Fruit fly (Drosophila melanogaster) whole organism, embryonic: ENCODE measurements around the gene Ak3.

ENCODE experiments used
- Atf3 ChIP-seq: fragments of 200-800 bp; sonication (Bioruptor generic); optimal IDR thresholded peaks from 3 replicates; lab custom pipeline; 2016; ENCODE audit warnings: missing biosample characterization, missing genetic modification characterization
- B-H2 ChIP-seq: fragments of 200-800 bp; sonication (Bioruptor generic); optimal IDR thresholded peaks from 2 replicates; lab custom pipeline; 2018; ENCODE audit warnings: missing biosample characterization, mild to moderate bottlenecking, missing genetic modification characterization
- CG10543 ChIP-seq: fragments of 200-800 bp; sonication (Bioruptor generic); optimal IDR thresholded peaks from 3 replicates; lab custom pipeline; 2017; ENCODE audit warnings: missing biosample characterization, mild to moderate bottlenecking, missing genetic modification characterization, moderate library complexity
- CG12219 ChIP-seq: fragments of 200-800 bp; sonication (Bioruptor generic); optimal IDR thresholded peaks from 3 replicates; lab custom pipeline; 2018; ENCODE audit warnings: missing biosample characterization, mild to moderate bottlenecking, missing genetic modification characterization
- CG13123 ChIP-seq: fragments of 200-800 bp; sonication (Bioruptor generic); optimal IDR thresholded peaks from 2 replicates; lab custom pipeline; 2016; ENCODE audit warnings: missing biosample characterization, missing genetic modification characterization
- CG17186 ChIP-seq: fragments of 200-800 bp; sonication (Bioruptor generic); optimal IDR thresholded peaks from 3 replicates; lab custom pipeline; 2017; ENCODE audit warnings: missing biosample characterization, missing genetic modification reagents, missing genetic modification characterization
- CG2116 ChIP-seq: fragments of 200-800 bp; sonication (Bioruptor generic); optimal IDR thresholded peaks from 3 replicates; lab custom pipeline; 2018; ENCODE audit warnings: missing biosample characterization, mild to moderate bottlenecking, missing genetic modification characterization
- CG2129 ChIP-seq: fragments of 200-800 bp; sonication (Bioruptor generic); IDR thresholded peaks from 2 replicates; pipeline ENCODE4 v1.3.6; 2022; ENCODE audit warnings: missing biosample characterization, missing genetic modification characterization; ENCODE audit not compliant: partially characterized antibody
- CG2199 ChIP-seq: fragments of 200-800 bp; sonication (Bioruptor generic); IDR thresholded peaks from 3 replicates; pipeline ENCODE4 v1.3.6; 2022; ENCODE audit warnings: missing biosample characterization, missing genetic modification characterization
- CG2678 ChIP-seq: fragments of 200-800 bp; sonication (Bioruptor generic); optimal IDR thresholded peaks from 3 replicates; lab custom pipeline; 2019; ENCODE audit warnings: missing biosample characterization, mild to moderate bottlenecking, missing genetic modification characterization, moderate library complexity
- CG2712 ChIP-seq: fragments of 200-800 bp; optimal IDR thresholded peaks from 3 replicates; lab custom pipeline; 2019; ENCODE audit warnings: missing biosample characterization, mild to moderate bottlenecking, missing genetic modification characterization, moderate library complexity
- CG3163 ChIP-seq: fragments of 200-800 bp; sonication (Bioruptor generic); optimal IDR thresholded peaks from 3 replicates; lab custom pipeline; 2016; ENCODE audit warnings: missing biosample characterization, missing genetic modification characterization
- CG6175 ChIP-seq: fragments of 200-800 bp; sonication (Bioruptor generic); IDR thresholded peaks from 3 replicates; pipeline ENCODE4 v1.3.6; 2022; ENCODE audit warnings: missing biosample characterization, missing genetic modification characterization
- CG9876 ChIP-seq: fragments of 200-800 bp; sonication (Bioruptor generic); optimal IDR thresholded peaks from 2 replicates; lab custom pipeline; 2016; ENCODE audit warnings: missing biosample characterization, missing genetic modification characterization
- Dad ChIP-seq: fragments of 200-800 bp; sonication (Bioruptor generic); optimal IDR thresholded peaks from 3 replicates; lab custom pipeline; 2016; ENCODE audit warnings: missing biosample characterization, missing genetic modification characterization
- Dek ChIP-seq: fragments of 200-800 bp; sonication (Bioruptor generic); optimal IDR thresholded peaks from 3 replicates; lab custom pipeline; 2019; ENCODE audit warnings: missing biosample characterization, mild to moderate bottlenecking, missing genetic modification characterization, moderate library complexity
- Dp ChIP-seq: fragments of 200-800 bp; sonication (Bioruptor generic); optimal IDR thresholded peaks from 2 replicates; lab custom pipeline; 2018; ENCODE audit warnings: missing biosample characterization, mild to moderate bottlenecking, missing genetic modification characterization, moderate library complexity
- Drgx ChIP-seq: fragments of 200-800 bp; sonication (Bioruptor generic); IDR thresholded peaks from 2 replicates; pipeline ENCODE4 v1.3.6; 2022; ENCODE audit warnings: missing biosample characterization, missing genetic modification characterization
- Gsc ChIP-seq: fragments of 200-800 bp; sonication (Bioruptor generic); IDR thresholded peaks from 2 replicates; pipeline ENCODE4 v1.3.6; 2022; ENCODE audit warnings: missing biosample characterization, missing genetic modification characterization
- HmgZ ChIP-seq: fragments of 200-800 bp; sonication (Bioruptor generic); optimal IDR thresholded peaks from 2 replicates; lab custom pipeline; 2018; ENCODE audit warnings: missing biosample characterization, mild to moderate bottlenecking, missing genetic modification characterization
- Jarid2 ChIP-seq: fragments of 200-800 bp; sonication (Bioruptor generic); optimal IDR thresholded peaks from 3 replicates; lab custom pipeline; 2017; ENCODE audit warnings: mild to moderate bottlenecking, missing biosample characterization, missing genetic modification reagents, missing genetic modification characterization
- MESR4 ChIP-seq: fragments of 200-800 bp; sonication (Bioruptor generic); optimal IDR thresholded peaks from 2 replicates; lab custom pipeline; 2018; ENCODE audit warnings: missing biosample characterization, mild to moderate bottlenecking, missing genetic modification characterization, moderate library complexity
- Med ChIP-seq: fragments of 200-800 bp; sonication (Bioruptor generic); peaks from one replicate; lab custom pipeline; 2016; ENCODE audit warnings: missing biosample characterization, missing genetic modification characterization, mild to moderate bottlenecking, inconsistent platforms, moderate library complexity
- Oli ChIP-seq: fragments of 200-800 bp; sonication (Bioruptor generic); optimal IDR thresholded peaks from 2 replicates; lab custom pipeline; 2018; ENCODE audit warnings: missing biosample characterization, mild to moderate bottlenecking, missing genetic modification characterization, moderate library complexity
- Sry-β ChIP-seq: fragments of 200-800 bp; sonication (Bioruptor generic); optimal IDR thresholded peaks from 2 replicates; lab custom pipeline; 2018; ENCODE audit warnings: missing biosample characterization, mild to moderate bottlenecking, missing genetic modification characterization, moderate library complexity
- Sry-δ ChIP-seq: fragments of 200-800 bp; sonication (Bioruptor generic); optimal IDR thresholded peaks from 2 replicates; lab custom pipeline; 2016; ENCODE audit warnings: missing biosample characterization, missing genetic modification characterization
- YL-1 ChIP-seq: fragments of 200-800 bp; sonication (Bioruptor generic); optimal IDR thresholded peaks from 3 replicates; lab custom pipeline; 2017; ENCODE audit warnings: missing biosample characterization, mild to moderate bottlenecking, missing genetic modification characterization
- amos ChIP-seq: fragments of 200-800 bp; sonication (Bioruptor generic); IDR thresholded peaks from 2 replicates; pipeline ENCODE4 v1.3.6; 2022; ENCODE audit warnings: missing biosample characterization, missing genetic modification characterization; ENCODE audit not compliant: partially characterized antibody
- ato ChIP-seq: fragments of 200-800 bp; sonication (Bioruptor generic); IDR thresholded peaks from 2 replicates; pipeline ENCODE4 v1.3.6; 2022; ENCODE audit warnings: missing biosample characterization, missing genetic modification characterization; ENCODE audit not compliant: partially characterized antibody
- bbx ChIP-seq: fragments of 200-800 bp; sonication (Bioruptor generic); IDR thresholded peaks from 2 replicates; pipeline ENCODE4 v1.3.6; 2022; ENCODE audit warnings: missing biosample characterization, missing genetic modification characterization; ENCODE audit not compliant: partially characterized antibody
- bsh ChIP-seq, 2 experiments: fragments of 200-800 bp; sonication (Bioruptor generic); optimal IDR thresholded peaks; 2 replicates each; lab custom pipeline; 2017 to 2018; ENCODE audit warnings: mild to moderate bottlenecking in 2 of 2, missing biosample characterization in 2 of 2, missing genetic modification characterization in 2 of 2, moderate library complexity in 1 of 2
- cg ChIP-seq: fragments of 200-800 bp; sonication (Bioruptor generic); optimal IDR thresholded peaks from 3 replicates; lab custom pipeline; 2019; ENCODE audit warnings: missing biosample characterization, mild to moderate bottlenecking, missing genetic modification characterization, moderate library complexity
- chinmo ChIP-seq: fragments of 200-800 bp; sonication (Bioruptor generic); IDR thresholded peaks from 4 replicates; pipeline ENCODE4 v1.3.6; 2022; ENCODE audit warnings: missing biosample characterization, missing genetic modification characterization; ENCODE audit not compliant: partially characterized antibody
- exex ChIP-seq: fragments of 200-800 bp; sonication (Bioruptor generic); optimal IDR thresholded peaks from 4 replicates; lab custom pipeline; 2018; ENCODE audit warnings: missing biosample characterization, mild to moderate bottlenecking, missing genetic modification characterization, moderate library complexity
- grn ChIP-seq: fragments of 200-800 bp; sonication (Bioruptor generic); optimal IDR thresholded peaks from 3 replicates; lab custom pipeline; 2017; ENCODE audit warnings: missing biosample characterization, missing genetic modification characterization
- hbn ChIP-seq: fragments of 200-800 bp; sonication (Bioruptor generic); IDR thresholded peaks from 2 replicates; pipeline ENCODE4 v1.3.6; 2022; ENCODE audit warnings: missing biosample characterization, missing genetic modification characterization; ENCODE audit not compliant: partially characterized antibody
- hth ChIP-seq: fragments of >200 bp; optimal IDR thresholded peaks from 2 replicates; lab custom pipeline; 2017; ENCODE audit warnings: inconsistent platforms
- klu ChIP-seq: fragments of 200-800 bp; sonication (Bioruptor generic); IDR thresholded peaks from 2 replicates; pipeline ENCODE4 v1.3.6; 2022; ENCODE audit warnings: missing biosample characterization, missing genetic modification characterization
- knrl ChIP-seq: fragments of 200-800 bp; sonication (Bioruptor generic); IDR thresholded peaks from 3 replicates; pipeline ENCODE4 v1.3.6; 2022; ENCODE audit warnings: missing biosample characterization, missing genetic modification characterization; ENCODE audit not compliant: partially characterized antibody
- pum ChIP-seq: fragments of 200-800 bp; sonication (Bioruptor generic); optimal IDR thresholded peaks from 2 replicates; lab custom pipeline; 2016; ENCODE audit warnings: missing biosample characterization, missing genetic modification characterization
- pzg ChIP-seq: fragments of 200-800 bp; sonication (Bioruptor generic); optimal IDR thresholded peaks from 3 replicates; lab custom pipeline; 2018; ENCODE audit warnings: missing biosample characterization, mild to moderate bottlenecking, missing genetic modification characterization, moderate library complexity
- sug ChIP-seq: fragments of 200-800 bp; optimal IDR thresholded peaks from 2 replicates; lab custom pipeline; 2019; ENCODE audit warnings: missing biosample characterization, mild to moderate bottlenecking, missing genetic modification characterization, moderate library complexity
- tup ChIP-seq: fragments of 200-800 bp; sonication (Bioruptor generic); optimal IDR thresholded peaks from 2 replicates; lab custom pipeline; 2016; ENCODE audit warnings: missing biosample characterization, mild to moderate bottlenecking, missing genetic modification characterization, moderate library complexity
- unc-4 ChIP-seq: fragments of 200-800 bp; sonication (Bioruptor generic); IDR thresholded peaks from 2 replicates; pipeline ENCODE4 v1.3.6; 2022; ENCODE audit warnings: missing biosample characterization, missing genetic modification characterization; ENCODE audit not compliant: partially characterized antibody
- vvl ChIP-seq: fragments of 200-800 bp; sonication (Bioruptor generic); IDR thresholded peaks from 2 replicates; pipeline ENCODE4 v1.3.6; 2022; ENCODE audit warnings: missing biosample characterization, missing genetic modification characterization
- zfh1 ChIP-seq: fragments of 200-800 bp; sonication (Bioruptor generic); IDR thresholded peaks from 3 replicates; pipeline ENCODE4 v1.3.6; 2022; ENCODE audit warnings: missing biosample characterization, missing genetic modification characterization

The Ak3 gene

dm6 chr3R:10885422-10886081 is 3.8 kb downstream of the Ak3 start, which contains the start of gene Leash (continued):
- TF ChIP-seq hbn (GFP tag; lab: Robert Waterston, UW): peak; percentile 60; the same call in 1 of the 2 replicates
- TF ChIP-seq Sry-β: peak; percentile 29
- peak; percentile 35 for TF ChIP-seq CG2116 (GFP tag; lab: Kevin White, UChicago)
- peak; percentile 26; the same call in 1 of the 3 replicates for TF ChIP-seq knrl (GFP tag; lab: Robert Waterston, UW)
- TF ChIP-seq bbx (GFP tag; lab: Robert Waterston, UW): peak; percentile 67
- peak; percentile 2 for TF ChIP-seq HmgZ (tag; lab: Kevin White, UChicago)
- peak; percentile 16 for TF ChIP-seq Sry-δ (GFP tag; lab: Kevin White, UChicago)
- peak; percentile 42; the same call in 1 of the 2 replicates for TF ChIP-seq amos (GFP tag; lab: Robert Waterston, UW)
- TF ChIP-seq pum (GFP tag; lab: Kevin White, UChicago): no peak
- TF ChIP-seq cg (GFP tag; lab: Kevin White, UChicago): peak; percentile 23
- peak; percentile 31; the same call in 1 of the 2 replicates for TF ChIP-seq ato (GFP tag; lab: Robert Waterston, UW)
- no peak for TF ChIP-seq CG2678 (tag; lab: Kevin White, UChicago)
- 0 out of 3 replicates have a peak, but pooled peaks have one; percentile 41 for TF ChIP-seq CG6175
- TF ChIP-seq Med (GFP tag; lab: Kevin White, UChicago): peak; percentile 36
- TF ChIP-seq Dp (GFP tag; lab: Kevin White, UChicago): peak; percentile 73
- no peak for TF ChIP-seq sug (tag; lab: Kevin White, UChicago)
- TF ChIP-seq pzg (GFP tag; lab: Kevin White, UChicago): peak; percentile 46
- TF ChIP-seq unc-4 (GFP tag; lab: Robert Waterston, UW): peak; percentile 60; the same call in 1 of the 2 replicates
- peak; percentile 16 for TF ChIP-seq YL-1 (GFP tag; lab: Kevin White, UChicago)
- peak; percentile 12; the same call in 1 of the 2 replicates for TF ChIP-seq vvl (GFP tag; lab: Robert Waterston, UW)
- TF ChIP-seq CG2129: 0 out of 2 replicates have a peak, but pooled peaks have one; percentile 16
- TF ChIP-seq chinmo (GFP tag; lab: Robert Waterston, UW): peak; percentile 69; the same call in 2 of the 4 replicates
- TF ChIP-seq bsh (GFP tag; optimal IDR thresholded peaks at IDR 0.05; lab: Kevin White, UChicago): peak in 1 of 2 experiments; percentile 7
- peak; percentile 28 for TF ChIP-seq MESR4 (GFP tag; lab: Kevin White, UChicago)
- TF ChIP-seq CG17186 (GFP tag; lab: Kevin White, UChicago): peak; percentile 27
- 0 out of 3 replicates have a peak, but pooled peaks have one; percentile 16 for TF ChIP-seq CG2199 (GFP tag; lab: Robert Waterston, UW)
- peak; percentile 57 for TF ChIP-seq CG3163 (GFP tag; lab: Kevin White, UChicago)
- no peak for TF ChIP-seq CG13123 (GFP tag; lab: Kevin White, UChicago)

- TF ChIP-seq tup (GFP tag; lab: Kevin White, UChicago): no peak
- TF ChIP-seq Gsc (GFP tag; lab: Robert Waterston, UW): no peak
- no peak for TF ChIP-seq B-H2 (GFP tag; lab: Kevin White, UChicago)
- TF ChIP-seq Dek (tag; lab: Kevin White, UChicago): no peak
- no peak for TF ChIP-seq zfh1 (GFP tag; lab: Robert Waterston, UW)
- no peak for TF ChIP-seq CG9876 (GFP tag; lab: Kevin White, UChicago)
- TF ChIP-seq Drgx (GFP tag; lab: Robert Waterston, UW): 0 out of 2 replicates have a peak, but pooled peaks have one; percentile 14
- no peak for TF ChIP-seq CG12219
- peak; percentile 5 for TF ChIP-seq Atf3
- no peak for TF ChIP-seq grn
- TF ChIP-seq exex (tag; lab: Kevin White, UChicago): no peak
- peak; percentile 34 for TF ChIP-seq CG10543
- TF ChIP-seq Oli (tag; lab: Kevin White, UChicago): no peak
- TF ChIP-seq Dad (GFP tag; lab: Kevin White, UChicago): no peak
- peak; percentile 45 for TF ChIP-seq Jarid2 (GFP tag; lab: Kevin White, UChicago)
- TF ChIP-seq hth (lab: Kevin White, UChicago): no peak
- TF ChIP-seq klu: no peak
- no peak for TF ChIP-seq CG2712 (tag; lab: Kevin White, UChicago)
Observed at dm6 chr3R:10884678-10885421, 4.5 kb downstream of the Ak3 start, which contains the start of gene CG14696. Gene CG14696, minus strand, starts transcription at chr3R:10885001.
